Worm (Caenorhabditis elegans) whole organism, mixed stage, embryonic: ENCODE measurements around the gene srt-32.

Experiments used
- ceh-39 ChIP-seq: fragments of 150-350 bp; optimal IDR thresholded peaks from 2 replicates; lab custom pipeline; 2014; ENCODE audit warnings: missing biosample characterization, missing genetic modification characterization
- ceh-43 ChIP-seq: fragments of 200-800 bp; sonication (Bioruptor generic); optimal IDR thresholded peaks from 2 replicates; lab custom pipeline; 2018; ENCODE audit warnings: mild to moderate bottlenecking, missing genetic modification characterization, moderate library complexity, missing compliant biosample characterization
- ceh-83 ChIP-seq: fragments of 200-800 bp; sonication (Bioruptor generic); optimal IDR thresholded peaks from 2 replicates; lab custom pipeline; 2018; ENCODE audit warnings: mild to moderate bottlenecking, missing genetic modification characterization, missing compliant biosample characterization
- ces-1 ChIP-seq: fragments of 150-350 bp; optimal IDR thresholded peaks from 2 replicates; lab custom pipeline; 2014; ENCODE audit warnings: missing biosample characterization, missing genetic modification reagents, missing genetic modification characterization
- cnd-1 ChIP-seq: fragments of 200-800 bp; sonication (Bioruptor generic); optimal IDR thresholded peaks from 2 replicates; lab custom pipeline; 2018; ENCODE audit warnings: mild to moderate bottlenecking, missing genetic modification characterization, missing compliant biosample characterization
- drap-1 ChIP-seq: fragments of 200-800 bp; sonication (Bioruptor generic); optimal IDR thresholded peaks from 3 replicates; lab custom pipeline; 2018; ENCODE audit warnings: mild to moderate bottlenecking, missing genetic modification characterization, missing compliant biosample characterization
- elt-1 ChIP-seq: sonication (generic microtip); optimal IDR thresholded peaks from 2 replicates; lab custom pipeline; 2017; ENCODE audit warnings: missing genetic modification characterization, mild to moderate bottlenecking, missing compliant biosample characterization, antibody characterized with exemption, moderate library complexity, borderline replicate concordance; ENCODE audit not compliant: insufficient read depth
- elt-3 ChIP-seq: fragments of 150-350 bp; optimal IDR thresholded peaks from 2 replicates; lab custom pipeline; 2014; ENCODE audit warnings: missing biosample characterization, missing genetic modification characterization
- flh-1 ChIP-seq: fragments of 200-800 bp; sonication (Bioruptor generic); optimal IDR thresholded peaks from 2 replicates; lab custom pipeline; 2018; ENCODE audit warnings: mild to moderate bottlenecking, missing genetic modification characterization, moderate library complexity, missing compliant biosample characterization
- ham-2 ChIP-seq: fragments of 200-800 bp; sonication (Bioruptor generic); optimal IDR thresholded peaks from 2 replicates; lab custom pipeline; 2018; ENCODE audit warnings: mild to moderate bottlenecking, missing genetic modification characterization, missing compliant biosample characterization
- hlh-1 ChIP-seq: fragments of 150-350 bp; optimal IDR thresholded peaks from 2 replicates; lab custom pipeline; 2014; ENCODE audit warnings: missing biosample characterization, missing genetic modification reagents, missing genetic modification characterization
- lin-32 ChIP-seq: fragments of 200-800 bp; sonication (Bioruptor generic); optimal IDR thresholded peaks from 2 replicates; lab custom pipeline; 2018; ENCODE audit warnings: mild to moderate bottlenecking, missing genetic modification characterization, missing compliant biosample characterization
- lsy-2 ChIP-seq: fragments of 150-350 bp; optimal IDR thresholded peaks from 2 replicates; lab custom pipeline; 2014; ENCODE audit warnings: missing biosample characterization, missing genetic modification characterization
- mab-5 ChIP-seq: fragments of 150-350 bp; optimal IDR thresholded peaks from 2 replicates; lab custom pipeline; 2014; ENCODE audit warnings: missing biosample characterization, missing genetic modification characterization
- mep-1 ChIP-seq: fragments of 150-350 bp; optimal IDR thresholded peaks from 2 replicates; lab custom pipeline; 2017; ENCODE audit warnings: missing biosample characterization, missing genetic modification reagents, missing genetic modification characterization, inconsistent platforms
- mls-2 ChIP-seq: sonication (generic microtip); optimal IDR thresholded peaks from 2 replicates; lab custom pipeline; 2016; ENCODE audit warnings: mild to moderate bottlenecking, missing genetic modification characterization, moderate library complexity, missing compliant biosample characterization
- nhr-12 ChIP-seq: fragments of 150-350 bp; optimal IDR thresholded peaks from 2 replicates; lab custom pipeline; 2014; ENCODE audit warnings: missing biosample characterization, missing genetic modification characterization
- nhr-2 ChIP-seq: fragments of 150-350 bp; optimal IDR thresholded peaks from 2 replicates; lab custom pipeline; 2014; ENCODE audit warnings: missing biosample characterization, missing genetic modification characterization
- nhr-76 ChIP-seq: sonication (generic microtip); optimal IDR thresholded peaks from 2 replicates; lab custom pipeline; 2017; ENCODE audit warnings: missing biosample characterization, missing genetic modification characterization
- sem-2 ChIP-seq: fragments of 200-800 bp; sonication (Bioruptor generic); optimal IDR thresholded peaks from 2 replicates; lab custom pipeline; 2018; ENCODE audit warnings: mild to moderate bottlenecking, missing genetic modification characterization, missing compliant biosample characterization
- snpc-4 ChIP-seq: fragments of 150-350 bp; optimal IDR thresholded peaks from 2 replicates; lab custom pipeline; 2014; ENCODE audit warnings: missing biosample characterization, missing genetic modification characterization
- sptf-1 ChIP-seq: sonication (generic microtip); optimal IDR thresholded peaks from 2 replicates; lab custom pipeline; 2017; ENCODE audit warnings: mild to moderate bottlenecking, missing genetic modification characterization, moderate library complexity, missing compliant biosample characterization
- tbx-8 ChIP-seq: fragments of 200-800 bp; sonication (Bioruptor generic); optimal IDR thresholded peaks from 2 replicates; lab custom pipeline; 2018; ENCODE audit warnings: mild to moderate bottlenecking, missing genetic modification characterization, moderate library complexity, missing compliant biosample characterization
- unc-120 ChIP-seq: sonication (generic microtip); optimal IDR thresholded peaks from 2 replicates; lab custom pipeline; 2017; ENCODE audit warnings: missing genetic modification characterization, missing compliant biosample characterization; ENCODE audit not compliant: poor library complexity, severe bottlenecking
- unc-39 ChIP-seq: fragments of 150-350 bp; optimal IDR thresholded peaks from 2 replicates; lab custom pipeline; 2014; ENCODE audit warnings: missing biosample characterization, missing genetic modification characterization
- unc-62 ChIP-seq: fragments of 150-350 bp; optimal IDR thresholded peaks from 2 replicates; lab custom pipeline; 2014; ENCODE audit warnings: missing biosample characterization, missing genetic modification reagents, missing genetic modification characterization
- zip-8 ChIP-seq: fragments of 150-350 bp; optimal IDR thresholded peaks from 2 replicates; lab custom pipeline; 2014; ENCODE audit warnings: missing biosample characterization, missing genetic modification characterization
- ztf-11 ChIP-seq: fragments of 150-350 bp; optimal IDR thresholded peaks from 2 replicates; lab custom pipeline; 2014; ENCODE audit warnings: missing biosample characterization, missing genetic modification characterization

The srt-32 gene

DNA sequence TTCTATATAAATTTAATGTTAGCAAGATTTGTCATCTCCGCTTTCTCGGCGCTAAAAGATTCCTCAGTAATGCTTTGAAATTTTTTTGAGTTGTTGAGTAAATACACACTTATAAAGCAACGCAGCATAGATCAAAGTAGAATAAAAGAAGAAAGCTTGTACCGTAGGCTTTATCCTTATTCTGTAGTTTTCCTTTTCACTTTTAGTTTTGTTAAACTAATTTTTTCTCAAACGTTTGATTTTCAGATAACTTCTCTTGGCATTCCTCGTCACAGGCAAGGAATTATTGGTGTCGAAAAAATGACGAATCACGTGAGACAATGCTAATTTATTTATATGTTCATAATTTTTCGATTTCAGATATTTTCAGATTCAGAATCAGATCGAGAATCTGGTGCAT is 3.2 kb downstream of the srt-32 start, which contains the start of gene C53A5.11:
TSS of gene C53A5.11 (plus strand) at position 301 of the 400 bp plus-strand sequence.
- TF ChIP-seq drap-1 (GFP tag; lab: Kevin White, UChicago), result no peak

DNA sequence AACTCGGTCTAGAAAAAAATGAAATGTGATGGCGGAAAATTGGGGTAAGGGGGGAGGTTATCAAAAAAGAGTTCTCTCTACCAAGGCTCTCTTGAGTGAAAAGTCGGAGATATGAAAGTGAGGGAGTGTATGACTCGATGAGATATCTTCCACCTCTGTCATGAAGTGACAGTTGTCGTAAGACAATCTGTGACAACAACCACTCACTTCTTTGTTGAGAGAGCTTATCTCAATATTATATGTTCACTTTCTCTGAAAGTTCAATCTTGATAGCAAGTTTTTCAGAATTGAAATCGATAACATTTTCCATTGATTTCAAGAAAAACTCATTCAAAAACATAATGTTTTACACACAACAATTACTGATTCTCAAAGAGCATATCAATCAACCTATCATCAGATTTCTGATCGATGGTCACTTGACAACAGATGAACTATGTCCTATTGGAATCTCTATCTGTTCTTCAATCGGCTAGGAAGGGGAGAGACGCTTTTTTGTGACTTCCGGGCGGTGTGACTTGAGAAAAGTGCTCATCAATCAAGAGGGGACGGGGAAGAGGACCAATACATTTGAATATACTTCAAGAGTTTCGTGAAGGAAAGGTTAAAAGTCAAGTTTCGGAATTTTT is 17.4 kb downstream of the srt-32 start:
- peak; percentile 79 for TF ChIP-seq unc-62 (GFP tag; lab: Kevin White, UChicago)
- TF ChIP-seq sptf-1, result no peak
- peak; percentile 10 for TF ChIP-seq unc-120 (tag; lab: Kevin White, UChicago)
- no peak for TF ChIP-seq cnd-1 (tag; lab: Kevin White, UChicago)
- peak; percentile 76 for TF ChIP-seq hlh-1 (tag; lab: Kevin White, UChicago)

DNA sequence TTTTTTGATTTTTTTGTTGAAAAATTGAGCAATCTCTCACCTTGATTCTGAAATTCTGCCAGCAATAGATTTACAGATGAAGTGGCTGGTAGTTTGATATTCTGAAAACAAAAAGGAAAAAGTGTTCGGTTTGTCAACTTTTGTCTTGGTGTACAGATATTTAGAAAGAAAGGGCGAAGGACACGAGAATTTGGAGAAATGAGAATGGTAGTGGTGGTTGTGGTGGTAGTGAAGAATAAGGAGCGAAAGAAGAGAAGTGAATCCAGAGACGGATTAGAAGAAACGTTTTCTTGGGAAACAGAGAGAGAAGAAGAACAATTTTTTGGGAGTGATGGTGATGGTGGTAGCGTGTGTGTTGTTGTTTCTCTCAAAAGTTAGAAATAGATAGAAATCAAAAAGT is 20.2 kb downstream of the srt-32 start, which contains the start of gene gar-3:
TSS of gene gar-3 (minus strand) at position 101 of the 400 bp plus-strand sequence.
- TF ChIP-seq ceh-43 (GFP tag; lab: Kevin White, UChicago) (no peak), nhr-12 (tag; lab: Kevin White, UChicago) (no peak), sptf-1 (no peak), unc-62 (GFP tag; lab: Kevin White, UChicago) (no peak), nhr-2 (tag; lab: Kevin White, UChicago) (no peak), tbx-8 (GFP tag; lab: Kevin White, UChicago) (no peak), elt-3 (no peak), snpc-4 (tag; lab: Kevin White, UChicago) (no peak), mep-1 (no peak), elt-1 (tag; lab: Kevin White, UChicago) (no peak), hlh-1 (tag; lab: Kevin White, UChicago) (no peak), nhr-76 (tag; lab: Kevin White, UChicago) (no peak), ztf-11 (no peak), zip-8 (no peak)
- TF ChIP-seq, all 35 proteins: peak for 0

DNA sequence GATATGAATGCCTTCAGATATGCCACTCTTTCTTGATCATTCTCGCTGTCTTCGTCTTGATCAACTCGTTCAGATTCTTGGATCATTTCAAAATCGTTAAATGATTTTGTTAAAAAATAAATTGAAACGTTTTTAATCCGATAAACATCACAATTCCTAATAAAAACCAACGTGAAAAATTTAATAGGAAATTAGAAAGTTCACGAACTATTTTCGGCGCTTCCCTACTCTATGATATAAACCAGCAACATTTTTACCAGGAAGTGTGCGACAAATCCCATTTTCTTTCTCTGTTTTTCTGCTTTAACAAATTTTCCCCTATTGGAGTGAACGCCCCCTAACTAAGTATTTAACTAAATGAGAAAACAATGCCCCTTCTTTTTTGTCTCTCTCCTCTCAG is 25.9 kb downstream of the srt-32 start, which contains the start of gene Y40H4A.2:
TSS of gene Y40H4A.2 (minus strand) at position 101 of the 400 bp plus-strand sequence.
- no peak for TF ChIP-seq unc-120 (tag; lab: Kevin White, UChicago)
- TF ChIP-seq sem-2 (GFP tag; lab: Kevin White, UChicago), result no peak
- no peak for TF ChIP-seq lsy-2 (tag; lab: Kevin White, UChicago)
- TF ChIP-seq hlh-1 (tag; lab: Kevin White, UChicago), result no peak
- TF ChIP-seq ces-1 (GFP tag; lab: Kevin White, UChicago), result no peak
- no peak for TF ChIP-seq mab-5 (tag; lab: Kevin White, UChicago)
- TF ChIP-seq elt-3, result no peak
- no peak for TF ChIP-seq unc-39 (tag; lab: Kevin White, UChicago)
- TF ChIP-seq nhr-12 (tag; lab: Kevin White, UChicago), result no peak
- no peak for TF ChIP-seq unc-62 (GFP tag; lab: Kevin White, UChicago)
- no peak for TF ChIP-seq zip-8
- no peak for TF ChIP-seq ceh-39
- no peak for TF ChIP-seq ceh-83 (GFP tag; lab: Kevin White, UChicago)
- TF ChIP-seq snpc-4 (tag; lab: Kevin White, UChicago), result no peak
- no peak for TF ChIP-seq elt-1 (tag; lab: Kevin White, UChicago)
- no peak for TF ChIP-seq mls-2 (tag; lab: Kevin White, UChicago)
- no peak for TF ChIP-seq ham-2 (GFP tag; lab: Kevin White, UChicago)
- TF ChIP-seq flh-1, result no peak

DNA sequence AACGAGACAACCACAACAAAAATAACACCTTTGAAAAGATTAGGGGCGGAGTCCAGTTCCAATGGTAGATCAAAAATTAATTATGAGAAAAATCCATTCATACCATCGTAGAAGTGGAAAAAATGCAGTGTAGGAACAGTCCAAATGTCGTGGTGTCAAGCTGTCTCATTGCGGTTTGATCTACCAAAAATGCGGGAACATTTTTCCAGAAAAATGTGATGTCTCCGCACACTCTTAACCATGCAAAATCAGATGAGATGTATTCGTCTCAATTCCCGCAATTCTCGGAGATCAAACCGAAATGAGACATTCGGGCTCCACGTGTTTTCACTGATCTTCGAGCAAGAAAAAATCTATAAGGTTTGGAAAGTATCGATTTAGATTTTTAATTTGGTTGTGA is 34.7 kb downstream of the srt-32 start:
- TF ChIP-seq elt-3, result no peak
- TF ChIP-seq sptf-1, result no peak
- TF ChIP-seq elt-1 (tag; lab: Kevin White, UChicago), result no peak
- TF ChIP-seq unc-62 (GFP tag; lab: Kevin White, UChicago), result no peak
- no peak for TF ChIP-seq zip-8
- no peak for TF ChIP-seq lin-32 (GFP tag; lab: Kevin White, UChicago)
- TF ChIP-seq ceh-39, result no peak
- TF ChIP-seq nhr-2 (tag; lab: Kevin White, UChicago), result no peak
- no peak for TF ChIP-seq flh-1
- no peak for TF ChIP-seq nhr-76 (tag; lab: Kevin White, UChicago)
- no peak for TF ChIP-seq lsy-2 (tag; lab: Kevin White, UChicago)
- no peak for TF ChIP-seq cnd-1 (tag; lab: Kevin White, UChicago)
- no peak for TF ChIP-seq hlh-1 (tag; lab: Kevin White, UChicago)
- no peak for TF ChIP-seq ceh-43 (GFP tag; lab: Kevin White, UChicago)
- TF ChIP-seq mep-1, result no peak
